Worm (Caenorhabditis elegans) whole organism, L1 larva: Measurements from ENCODE around the gene F46B6.4.
A peak's percentile ranks its signal among the peaks of the same experiment; 100 is the strongest.

Source experiments
- C04F5.9 ChIP-seq: sonication (generic microtip); optimal IDR thresholded peaks from 2 replicates; lab custom pipeline; 2016; ENCODE audit warnings: missing genetic modification characterization, missing compliant biosample characterization
- C16A3.4 ChIP-seq: fragments of 150-350 bp; optimal IDR thresholded peaks from 2 replicates; lab custom pipeline; 2014; ENCODE audit warnings: missing biosample characterization, missing genetic modification characterization
- F16B12.6 ChIP-seq: fragments of 150-350 bp; optimal IDR thresholded peaks from 2 replicates; lab custom pipeline; 2014; ENCODE audit warnings: missing biosample characterization, missing genetic modification characterization
- Y116A8C.19 ChIP-seq: sonication (generic microtip); optimal IDR thresholded peaks from 2 replicates; lab custom pipeline; 2016; ENCODE audit warnings: missing compliant biosample characterization, missing genetic modification characterization, borderline replicate concordance
- alr-1 ChIP-seq: fragments of 200-800 bp; sonication (Bioruptor generic); optimal IDR thresholded peaks from 2 replicates; lab custom pipeline; 2018; ENCODE audit warnings: borderline replicate concordance, mild to moderate bottlenecking, missing genetic modification characterization, missing compliant biosample characterization
- aly-2 ChIP-seq: fragments of 150-350 bp; optimal IDR thresholded peaks from 2 replicates; lab custom pipeline; 2014; ENCODE audit warnings: missing biosample characterization, missing genetic modification characterization
- ama-1 ChIP-seq: fragments of 150-350 bp; optimal IDR thresholded peaks from 2 replicates; lab custom pipeline; 2014
- ceh-63 ChIP-seq: fragments of 200-800 bp; sonication (Bioruptor generic); optimal IDR thresholded peaks from 2 replicates; lab custom pipeline; 2018; ENCODE audit warnings: mild to moderate bottlenecking, missing genetic modification characterization, missing compliant biosample characterization
- ceh-8 ChIP-seq: fragments of 200-800 bp; sonication (Bioruptor generic); optimal IDR thresholded peaks from 2 replicates; lab custom pipeline; 2018; ENCODE audit warnings: mild to moderate bottlenecking, missing genetic modification characterization, moderate library complexity, missing compliant biosample characterization
- ceh-82 ChIP-seq, 3 experiments: fragments of 150-350 bp in 1 of 3; sonication (generic microtip) in 2 of 3; optimal IDR thresholded peaks; 2 replicates each; lab custom pipeline; 2014 to 2017; ENCODE audit warnings: missing biosample characterization in 3 of 3, missing genetic modification characterization in 3 of 3
- ces-1 ChIP-seq: fragments of 150-350 bp; optimal IDR thresholded peaks from 2 replicates; lab custom pipeline; 2014; ENCODE audit warnings: missing biosample characterization, missing genetic modification reagents, missing genetic modification characterization
- dsc-1 ChIP-seq: sonication (generic microtip); optimal IDR thresholded peaks from 2 replicates; lab custom pipeline; 2016; ENCODE audit warnings: mild to moderate bottlenecking, missing genetic modification characterization, missing compliant biosample characterization
- efl-1 ChIP-seq, 4 experiments: fragments of 150-350 bp; optimal IDR thresholded peaks in 3 of 4; peaks in 1 of 4; 1 replicate in 1 of 4; 2 replicates in 3 of 4; lab custom pipeline; 2014; ENCODE audit warnings: missing biosample characterization in 2 of 4, missing genetic modification characterization in 2 of 4, missing genetic modification reagents in 2 of 4
- elt-2 ChIP-seq: sonication (generic microtip); optimal IDR thresholded peaks from 2 replicates; lab custom pipeline; 2016; ENCODE audit warnings: missing genetic modification characterization, mild to moderate bottlenecking, inconsistent platforms, missing compliant biosample characterization, missing genetic modification reagents
- fkh-4 ChIP-seq: sonication (generic microtip); optimal IDR thresholded peaks from 2 replicates; lab custom pipeline; 2016; ENCODE audit warnings: missing compliant biosample characterization, missing genetic modification characterization, borderline replicate concordance
- hpl-2 ChIP-seq: fragments of 150-350 bp; optimal IDR thresholded peaks from 2 replicates; lab custom pipeline; 2014; ENCODE audit warnings: missing biosample characterization, missing genetic modification reagents, missing genetic modification characterization
- lin-13 ChIP-seq: fragments of 150-350 bp; optimal IDR thresholded peaks from 2 replicates; lab custom pipeline; 2014; ENCODE audit warnings: missing biosample characterization, missing genetic modification reagents, missing genetic modification characterization
- lin-14 ChIP-seq: fragments of 200-800 bp; sonication (Bioruptor generic); optimal IDR thresholded peaks from 2 replicates; lab custom pipeline; 2018; ENCODE audit warnings: mild to moderate bottlenecking, missing genetic modification characterization, moderate library complexity, missing compliant biosample characterization
- lin-15B ChIP-seq: fragments of 150-350 bp; sonication (generic microtip); optimal IDR thresholded peaks from 3 replicates; lab custom pipeline; 2014; ENCODE audit warnings: missing biosample characterization, missing genetic modification characterization
- nhr-11 ChIP-seq: fragments of 150-350 bp; optimal IDR thresholded peaks from 2 replicates; lab custom pipeline; 2014; ENCODE audit warnings: missing biosample characterization, missing genetic modification characterization
- nhr-19 ChIP-seq: fragments of 200-800 bp; sonication (Bioruptor generic); conservative IDR thresholded peaks from 2 replicates; pipeline ENCODE4 v1.3.6; 2022; ENCODE audit warnings: missing genetic modification characterization, missing compliant biosample characterization
- nhr-20 ChIP-seq: sonication (generic microtip); optimal IDR thresholded peaks from 2 replicates; lab custom pipeline; 2016; ENCODE audit warnings: mild to moderate bottlenecking, missing genetic modification characterization, missing compliant biosample characterization
- nhr-28 ChIP-seq: fragments of 150-350 bp; optimal IDR thresholded peaks from 2 replicates; lab custom pipeline; 2014; ENCODE audit warnings: missing biosample characterization, missing genetic modification characterization
- nhr-47 ChIP-seq: sonication (generic microtip); optimal IDR thresholded peaks from 2 replicates; lab custom pipeline; 2016; ENCODE audit warnings: mild to moderate bottlenecking, missing genetic modification characterization, moderate library complexity, missing compliant biosample characterization
- nhr-84 ChIP-seq: sonication (generic microtip); optimal IDR thresholded peaks from 2 replicates; lab custom pipeline; 2017; ENCODE audit warnings: missing biosample characterization, missing genetic modification characterization
- nhr-85 ChIP-seq: sonication (generic microtip); peaks from one replicate; lab custom pipeline; 2016; ENCODE audit warnings: missing genetic modification characterization, inconsistent platforms, missing compliant biosample characterization
- nhr-90 ChIP-seq: sonication (generic microtip); optimal IDR thresholded peaks from 2 replicates; lab custom pipeline; 2016; ENCODE audit warnings: mild to moderate bottlenecking, missing genetic modification characterization, missing compliant biosample characterization; ENCODE audit not compliant: poor library complexity
- pax-3 ChIP-seq: fragments of 200-800 bp; sonication (Bioruptor generic); optimal IDR thresholded peaks from 2 replicates; lab custom pipeline; 2018; ENCODE audit warnings: mild to moderate bottlenecking, missing genetic modification characterization, moderate library complexity, missing compliant biosample characterization
- skn-1 ChIP-seq: fragments of 150-350 bp; optimal IDR thresholded peaks from 2 replicates; lab custom pipeline; 2014; ENCODE audit warnings: missing biosample characterization, missing genetic modification characterization
- snu-23 ChIP-seq: sonication (generic microtip); optimal IDR thresholded peaks from 2 replicates; lab custom pipeline; 2016; ENCODE audit warnings: missing genetic modification characterization, missing compliant biosample characterization
- sox-4 ChIP-seq: sonication (generic microtip); optimal IDR thresholded peaks from 2 replicates; lab custom pipeline; 2016; ENCODE audit warnings: missing genetic modification characterization, missing compliant biosample characterization
- unc-130 ChIP-seq: fragments of 150-350 bp; optimal IDR thresholded peaks from 2 replicates; lab custom pipeline; 2017; ENCODE audit warnings: missing biosample characterization, missing genetic modification characterization, inconsistent platforms
- unc-86 ChIP-seq: sonication (generic microtip); optimal IDR thresholded peaks from 2 replicates; lab custom pipeline; 2016; ENCODE audit warnings: missing genetic modification characterization, missing compliant biosample characterization
- vab-15 ChIP-seq: sonication (generic microtip); optimal IDR thresholded peaks from 2 replicates; lab custom pipeline; 2017; ENCODE audit warnings: missing genotype, mild to moderate bottlenecking, missing genetic modification characterization, missing compliant biosample characterization
- xbp-1 ChIP-seq: sonication (generic microtip); optimal IDR thresholded peaks from 2 replicates; lab custom pipeline; 2016; ENCODE audit warnings: missing genetic modification characterization, missing compliant biosample characterization
- ztf-11 ChIP-seq, 2 experiments: sonication (generic microtip); optimal IDR thresholded peaks; 2 replicates each; lab custom pipeline; 2016 to 2017; ENCODE audit warnings: missing genetic modification characterization in 2 of 2, missing biosample characterization in 1 of 2, missing compliant biosample characterization in 1 of 2

The F46B6.4 gene

ce11 chrV:9786721-9787131, 7.4 kb upstream of the F46B6.4 start, which contains the start of gene F46B6.6:
Gene F46B6.6, minus strand, starts transcription at chrV:9786868.
- TF ChIP-seq elt-2 (tag; lab: Kevin White, UChicago) (peak; percentile 1), aly-2 (tag; lab: Kevin White, UChicago) (no peak), sox-4 (tag; lab: Kevin White, UChicago) (no peak), pax-3 (no peak), nhr-20 (tag; lab: Kevin White, UChicago) (no peak), dsc-1 (tag; lab: Kevin White, UChicago) (no peak), F16B12.6 (tag; lab: Kevin White, UChicago) (no peak), nhr-85 (tag; lab: Kevin White, UChicago) (peak; percentile 39), lin-13 (GFP tag; lab: Kevin White, UChicago) (no peak), skn-1 (no peak), nhr-90 (peak; percentile 7), lin-15B (no peak), ama-1 (lab: Kevin White, UChicago) (peak; percentile 70), nhr-19 (no peak), ceh-63 (GFP tag; lab: Kevin White, UChicago) (no peak), nhr-84 (no peak), xbp-1 (tag; lab: Kevin White, UChicago) (no peak), efl-1 (optimal IDR thresholded peaks at IDR 0.05; lab: Kevin White, UChicago) (peak in 1 of 2 experiments; percentile 1), efl-1 (GFP tag; optimal IDR thresholded peaks at IDR 0.05 in 1 of 2; lab: Kevin White, UChicago) (peak in 1 of 2 experiments; percentile 88), snu-23 (GFP tag; lab: Kevin White, UChicago) (no peak), nhr-47 (tag; lab: Kevin White, UChicago) (peak; percentile 15), lin-14 (GFP tag; lab: Kevin White, UChicago) (no peak), ztf-11 (tag; optimal IDR thresholded peaks at IDR 0.05; lab: Kevin White, UChicago) (peak in 1 of 2 experiments; percentile 5), ceh-82 (tag; optimal IDR thresholded peaks at IDR 0.05; lab: Kevin White, UChicago) (no peak)

- TF ChIP-seq vab-15 (tag; lab: Kevin White, UChicago) (no peak), fkh-4 (tag; lab: Kevin White, UChicago) (no peak), hpl-2 (no peak), alr-1 (no peak), ceh-8 (no peak), C16A3.4 (tag; lab: Kevin White, UChicago) (no peak), nhr-28 (no peak), nhr-11 (tag; lab: Kevin White, UChicago) (no peak), C04F5.9 (tag; lab: Kevin White, UChicago) (no peak), ama-1 (lab: Kevin White, UChicago) (no peak), unc-86 (no peak)
Measured at ce11 chrV:9784215-9784614, 4.9 kb upstream of the F46B6.4 start.

ce11 chrV:9782969-9783368, 3.7 kb upstream of the F46B6.4 start, which contains the start of gene F46B6.5:
Gene F46B6.5, minus strand, starts transcription at chrV:9783069.
- TF ChIP-seq Y116A8C.19 (no peak), vab-15 (tag; lab: Kevin White, UChicago) (no peak), nhr-20 (tag; lab: Kevin White, UChicago) (no peak), ces-1 (GFP tag; lab: Kevin White, UChicago) (no peak), snu-23 (GFP tag; lab: Kevin White, UChicago) (no peak), efl-1 (optimal IDR thresholded peaks at IDR 0.05; lab: Kevin White, UChicago) (no peak), efl-1 (GFP tag; optimal IDR thresholded peaks at IDR 0.05 in 1 of 2; lab: Kevin White, UChicago) (no peak), nhr-47 (tag; lab: Kevin White, UChicago) (no peak)

- no peak for TF ChIP-seq xbp-1 (tag; lab: Kevin White, UChicago)
- no peak for TF ChIP-seq unc-130 (tag; lab: Kevin White, UChicago)
- TF ChIP-seq hpl-2, result no peak
- no peak for TF ChIP-seq ceh-63 (GFP tag; lab: Kevin White, UChicago)
- TF ChIP-seq efl-1 (optimal IDR thresholded peaks at IDR 0.05; lab: Kevin White, UChicago), result no peak
- TF ChIP-seq efl-1 (GFP tag; optimal IDR thresholded peaks at IDR 0.05 in 1 of 2; lab: Kevin White, UChicago), result no peak
- no peak for TF ChIP-seq nhr-90
Measured at ce11 chrV:9782045-9782444, 2.7 kb upstream of the F46B6.4 start.
